Worm (Caenorhabditis elegans): ENCODE measurements around the gene Y47D3A.14.

Y47D3A.14 gene

DNA sequence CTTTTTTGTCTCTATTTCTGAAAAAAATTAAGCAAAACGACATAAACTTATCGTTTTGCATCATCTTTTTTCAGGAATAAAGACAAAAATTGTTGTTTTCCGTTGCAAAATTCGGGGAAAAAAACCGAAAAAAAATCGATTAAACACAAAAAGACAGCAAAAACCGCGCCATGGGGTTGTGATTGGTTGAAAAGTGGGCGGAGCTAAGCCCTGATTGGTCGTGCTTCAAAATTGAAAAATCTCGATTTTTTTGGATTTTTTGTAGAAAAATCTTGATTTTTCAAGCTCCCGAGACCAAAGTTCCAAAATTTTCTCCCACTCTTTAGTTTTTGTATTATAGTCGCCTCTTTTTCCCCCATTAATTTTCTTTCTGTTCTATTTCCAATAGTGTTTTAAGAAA, 1.6 kb upstream of the Y47D3A.14 start:
- no peak for TF ChIP-seq sptf-1 (tag; optimal IDR thresholded peaks at IDR 0.05)
- no peak for TF ChIP-seq lsy-2 (tag; optimal IDR thresholded peaks at IDR 0.05)
- no peak for TF ChIP-seq drap-1 (GFP tag; optimal IDR thresholded peaks at IDR 0.05)
- TF ChIP-seq ces-1 (GFP tag; optimal IDR thresholded peaks at IDR 0.05): no peak
- no peak for TF ChIP-seq M03D4.4 (tag; optimal IDR thresholded peaks at IDR 0.05)
- TF ChIP-seq mab-5 (tag; optimal IDR thresholded peaks at IDR 0.05): no peak
- no peak for TF ChIP-seq elt-3 (tag; optimal IDR thresholded peaks at IDR 0.05)
- TF ChIP-seq unc-120 (tag; optimal IDR thresholded peaks at IDR 0.05; ENCODE audit: poor library complexity, severe bottlenecking): no peak
- no peak for TF ChIP-seq unc-39 (tag; optimal IDR thresholded peaks at IDR 0.05)
- TF ChIP-seq ceh-39 (tag; optimal IDR thresholded peaks at IDR 0.05): no peak
- TF ChIP-seq bed-3 (GFP tag; optimal IDR thresholded peaks at IDR 0.05): no peak
- no peak for TF ChIP-seq elt-1 (tag; optimal IDR thresholded peaks at IDR 0.05; ENCODE audit: borderline replicate concordance, insufficient read depth)
- TF ChIP-seq ceh-43 (GFP tag; optimal IDR thresholded peaks at IDR 0.05): no peak
- TF ChIP-seq nhr-76 (tag; optimal IDR thresholded peaks at IDR 0.05): no peak

ce11 chrIII:11237741-11238140, 1.1 kb upstream of the Y47D3A.14 start:
- TF ChIP-seq nhr-28 (tag; optimal IDR thresholded peaks at IDR 0.05) (no peak), ceh-39 (tag; optimal IDR thresholded peaks at IDR 0.05) (no peak), lin-13 (tag; optimal IDR thresholded peaks at IDR 0.05) (no peak), nhr-2 (tag; optimal IDR thresholded peaks at IDR 0.05) (no peak), drap-1 (GFP tag; optimal IDR thresholded peaks at IDR 0.05) (no peak), lin-32 (GFP tag; optimal IDR thresholded peaks at IDR 0.05) (no peak), bed-3 (GFP tag; optimal IDR thresholded peaks at IDR 0.05) (no peak), zip-8 (tag; optimal IDR thresholded peaks at IDR 0.05) (no peak), unc-39 (tag; optimal IDR thresholded peaks at IDR 0.05) (no peak), elt-3 (tag; optimal IDR thresholded peaks at IDR 0.05) (no peak)

ce11 chrIII:11234742-11235141, 1.9 kb downstream of the Y47D3A.14 start, which contains the start of gene Y47D3A.34:
TSS of gene Y47D3A.34 (minus strand) at chrIII:11234861.
- TF ChIP-seq lsy-2 (tag; optimal IDR thresholded peaks at IDR 0.05) (no peak), ces-1 (GFP tag; optimal IDR thresholded peaks at IDR 0.05) (peak; percentile 52)

DNA sequence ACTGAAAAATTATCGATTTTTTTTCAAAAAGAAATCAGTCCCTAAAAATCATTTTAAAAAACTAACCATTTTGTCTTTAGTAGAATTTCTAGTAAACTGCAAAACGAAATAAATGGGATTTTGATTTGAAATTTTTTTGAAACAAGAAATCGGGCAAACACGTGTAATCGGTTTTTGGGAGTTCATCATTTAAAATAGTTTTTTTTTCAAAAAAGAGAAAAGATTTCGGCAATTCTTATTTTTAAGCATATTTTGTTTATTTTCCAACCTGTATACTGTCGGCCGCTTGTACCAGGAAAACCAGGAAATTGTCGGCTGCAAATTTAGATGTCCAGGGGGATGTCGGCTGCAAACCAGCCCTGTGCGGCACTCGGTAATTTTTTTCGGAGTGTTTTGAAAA, 4.7 kb downstream of the Y47D3A.14 start, which contains the start of gene elo-8:
elo-8 (minus strand) TSS at position 101 of the 400 bp plus-strand sequence.
- TF ChIP-seq ceh-83 (GFP tag; optimal IDR thresholded peaks at IDR 0.05) (no peak), unc-62 (GFP tag; optimal IDR thresholded peaks at IDR 0.05) (no peak), sem-2 (GFP tag; optimal IDR thresholded peaks at IDR 0.05) (no peak), mls-2 (tag; optimal IDR thresholded peaks at IDR 0.05) (no peak), nhr-28 (tag; optimal IDR thresholded peaks at IDR 0.05) (no peak), ces-1 (GFP tag; optimal IDR thresholded peaks at IDR 0.05) (no peak), drap-1 (GFP tag; optimal IDR thresholded peaks at IDR 0.05) (no peak), cnd-1 (tag; optimal IDR thresholded peaks at IDR 0.05) (no peak), lin-13 (tag; optimal IDR thresholded peaks at IDR 0.05) (no peak), zip-8 (tag; optimal IDR thresholded peaks at IDR 0.05) (no peak), lin-32 (GFP tag; optimal IDR thresholded peaks at IDR 0.05) (no peak), nhr-2 (tag; optimal IDR thresholded peaks at IDR 0.05) (no peak), pha-4 (tag; optimal IDR thresholded peaks at IDR 0.05) (no peak), flh-1 (GFP tag; optimal IDR thresholded peaks at IDR 0.05) (no peak), mab-5 (tag; optimal IDR thresholded peaks at IDR 0.05) (no peak), ham-2 (GFP tag; optimal IDR thresholded peaks at IDR 0.05) (no peak), mep-1 (tag; optimal IDR thresholded peaks at IDR 0.05) (no peak), ceh-39 (tag; optimal IDR thresholded peaks at IDR 0.05) (no peak), lsy-2 (tag; optimal IDR thresholded peaks at IDR 0.05) (no peak)

ce11 chrIII:11231408-11231807, 5.3 kb downstream of the Y47D3A.14 start:
- TF ChIP-seq cnd-1 (tag; optimal IDR thresholded peaks at IDR 0.05) (no peak), zip-8 (tag; optimal IDR thresholded peaks at IDR 0.05) (no peak), ceh-43 (GFP tag; optimal IDR thresholded peaks at IDR 0.05) (no peak), ham-2 (GFP tag; optimal IDR thresholded peaks at IDR 0.05) (no peak), snpc-4 (tag; optimal IDR thresholded peaks at IDR 0.05) (no peak), elt-3 (tag; optimal IDR thresholded peaks at IDR 0.05) (no peak), ztf-11 (tag; optimal IDR thresholded peaks at IDR 0.05) (no peak), hlh-1 (tag; optimal IDR thresholded peaks at IDR 0.05) (no peak), blmp-1 (tag; optimal IDR thresholded peaks at IDR 0.05) (no peak), nhr-2 (tag; optimal IDR thresholded peaks at IDR 0.05) (no peak), nhr-28 (tag; optimal IDR thresholded peaks at IDR 0.05) (no peak), mls-2 (tag; optimal IDR thresholded peaks at IDR 0.05) (no peak), elt-1 (tag; optimal IDR thresholded peaks at IDR 0.05; ENCODE audit: borderline replicate concordance, insufficient read depth) (no peak), bed-3 (GFP tag; optimal IDR thresholded peaks at IDR 0.05) (no peak), M03D4.4 (tag; optimal IDR thresholded peaks at IDR 0.05) (no peak), sptf-1 (tag; optimal IDR thresholded peaks at IDR 0.05) (no peak), ceh-39 (tag; optimal IDR thresholded peaks at IDR 0.05) (no peak), mab-5 (tag; optimal IDR thresholded peaks at IDR 0.05) (no peak)

All from whole organism, mixed stage, embryonic.